Fruit fly (Drosophila melanogaster) whole organism, embryonic: ENCODE data around the gene CG1575.

ENCODE experiments used
- B-H1 ChIP-seq: fragments of 200-800 bp; sonication (Bioruptor generic); IDR thresholded peaks from 3 replicates; pipeline ENCODE4 v1.3.6; 2022; ENCODE audit warnings: missing biosample characterization, missing genetic modification characterization
- CG12219 ChIP-seq: fragments of 200-800 bp; sonication (Bioruptor generic); optimal IDR thresholded peaks from 3 replicates; lab custom pipeline; 2018; ENCODE audit warnings: missing biosample characterization, mild to moderate bottlenecking, missing genetic modification characterization
- CG12299 ChIP-seq: fragments of 200-800 bp; sonication (Bioruptor generic); optimal IDR thresholded peaks from 2 replicates; lab custom pipeline; 2018; ENCODE audit warnings: missing biosample characterization, mild to moderate bottlenecking, missing genetic modification characterization
- CG12769 ChIP-seq: fragments of 200-800 bp; sonication (Bioruptor generic); optimal IDR thresholded peaks from 2 replicates; lab custom pipeline; 2019; ENCODE audit warnings: missing biosample characterization, mild to moderate bottlenecking, missing genetic modification characterization, moderate library complexity
- CG15696 ChIP-seq: fragments of 200-800 bp; sonication (Bioruptor generic); optimal IDR thresholded peaks from 2 replicates; lab custom pipeline; 2019; ENCODE audit warnings: missing biosample characterization, mild to moderate bottlenecking, missing genetic modification characterization, moderate library complexity
- CG17612 ChIP-seq: fragments of 200-800 bp; sonication (Bioruptor generic); IDR thresholded peaks from 2 replicates; pipeline ENCODE4 v1.3.6; 2022; ENCODE audit warnings: missing biosample characterization, missing genetic modification characterization
- CG17829 ChIP-seq: fragments of 200-800 bp; optimal IDR thresholded peaks from 2 replicates; lab custom pipeline; 2019; ENCODE audit warnings: missing biosample characterization, mild to moderate bottlenecking, missing genetic modification characterization, moderate library complexity
- CG2678 ChIP-seq: fragments of 200-800 bp; sonication (Bioruptor generic); optimal IDR thresholded peaks from 3 replicates; lab custom pipeline; 2019; ENCODE audit warnings: missing biosample characterization, mild to moderate bottlenecking, missing genetic modification characterization, moderate library complexity
- CG2712 ChIP-seq: fragments of 200-800 bp; optimal IDR thresholded peaks from 3 replicates; lab custom pipeline; 2019; ENCODE audit warnings: missing biosample characterization, mild to moderate bottlenecking, missing genetic modification characterization, moderate library complexity
- CG2875 ChIP-seq: fragments of 200-800 bp; sonication (Bioruptor generic); optimal IDR thresholded peaks from 2 replicates; lab custom pipeline; 2017; ENCODE audit warnings: missing biosample characterization, mild to moderate bottlenecking, missing genetic modification characterization, missing genetic modification reagents
- CG30403 ChIP-seq: fragments of 200-800 bp; sonication (Bioruptor generic); optimal IDR thresholded peaks from 3 replicates; lab custom pipeline; 2016; ENCODE audit warnings: missing biosample characterization, missing genetic modification characterization
- CG30431 ChIP-seq: fragments of 200-800 bp; sonication (Bioruptor generic); optimal IDR thresholded peaks from 2 replicates; lab custom pipeline; 2017; ENCODE audit warnings: missing biosample characterization, missing genetic modification characterization
- CG4424 ChIP-seq: fragments of 200-800 bp; sonication (Bioruptor generic); optimal IDR thresholded peaks from 3 replicates; lab custom pipeline; 2016; ENCODE audit warnings: missing biosample characterization, missing genetic modification characterization
- CG4730 ChIP-seq: fragments of 200-800 bp; sonication (Bioruptor generic); IDR thresholded peaks from 2 replicates; pipeline ENCODE4 v1.3.6; 2022; ENCODE audit warnings: missing biosample characterization, missing genetic modification characterization
- CG4820 ChIP-seq: fragments of 200-800 bp; sonication (Bioruptor generic); optimal IDR thresholded peaks from 3 replicates; lab custom pipeline; 2016; ENCODE audit warnings: missing biosample characterization, missing genetic modification characterization
- CG8290 ChIP-seq, 3 experiments: fragments of 200-800 bp; sonication (Bioruptor generic); optimal IDR thresholded peaks; 2 replicates each; lab custom pipeline; 2016 to 2019; ENCODE audit warnings: missing biosample characterization in 3 of 3, missing genetic modification characterization in 3 of 3, mild to moderate bottlenecking in 2 of 3, moderate library complexity in 1 of 3
- CG8944 ChIP-seq: fragments of 200-800 bp; sonication (Bioruptor generic); optimal IDR thresholded peaks from 3 replicates; lab custom pipeline; 2016; ENCODE audit warnings: missing biosample characterization, missing genetic modification characterization
- CG9215 ChIP-seq: fragments of 200-800 bp; sonication (Bioruptor generic); IDR thresholded peaks from 2 replicates; pipeline ENCODE4 v1.3.6; 2022; ENCODE audit warnings: missing biosample characterization, missing genetic modification characterization
- CG9609 ChIP-seq: fragments of 200-800 bp; sonication (Bioruptor generic); optimal IDR thresholded peaks from 3 replicates; lab custom pipeline; 2016; ENCODE audit warnings: missing biosample characterization, missing genetic modification characterization
- E2f1 ChIP-seq: fragments of 200-800 bp; sonication (Bioruptor generic); IDR thresholded peaks from 2 replicates; pipeline ENCODE4 v1.3.6; 2022; ENCODE audit warnings: missing biosample characterization, missing genetic modification characterization
- H2.0 ChIP-seq: fragments of 200-800 bp; sonication (Bioruptor generic); IDR thresholded peaks from 2 replicates; pipeline ENCODE4 v1.3.6; 2022; ENCODE audit warnings: missing biosample characterization, missing genetic modification characterization
- Lpt ChIP-seq: fragments of >200 bp; optimal IDR thresholded peaks from 2 replicates; lab custom pipeline; 2018; ENCODE audit warnings: missing biosample characterization, missing genetic modification characterization
- MTF-1 ChIP-seq: fragments of 200-800 bp; sonication (Bioruptor generic); optimal IDR thresholded peaks from 2 replicates; lab custom pipeline; 2018; ENCODE audit warnings: missing biosample characterization, mild to moderate bottlenecking, missing genetic modification characterization, borderline replicate concordance
- Med ChIP-seq: fragments of 200-800 bp; sonication (Bioruptor generic); peaks from one replicate; lab custom pipeline; 2016; ENCODE audit warnings: missing biosample characterization, missing genetic modification characterization, mild to moderate bottlenecking, inconsistent platforms, moderate library complexity
- NFAT ChIP-seq: fragments of 200-800 bp; sonication (Bioruptor generic); IDR thresholded peaks from 2 replicates; pipeline ENCODE4 v1.3.6; 2022; ENCODE audit warnings: missing biosample characterization, missing genetic modification characterization
- Oaz ChIP-seq: fragments of 200-800 bp; sonication (Bioruptor generic); IDR thresholded peaks from 2 replicates; pipeline ENCODE4 v1.3.6; 2022; ENCODE audit warnings: missing biosample characterization, missing genetic modification characterization
- aop ChIP-seq: fragments of 200-800 bp; sonication (Bioruptor generic); IDR thresholded peaks from 2 replicates; pipeline ENCODE4 v1.3.6; 2022; ENCODE audit warnings: missing biosample characterization, missing genetic modification characterization
- ase ChIP-seq: fragments of 200-800 bp; sonication (Bioruptor generic); IDR thresholded peaks from 3 replicates; pipeline ENCODE4 v1.3.6; 2022; ENCODE audit warnings: missing biosample characterization, missing genetic modification characterization
- bsh ChIP-seq, 2 experiments: fragments of 200-800 bp; sonication (Bioruptor generic); optimal IDR thresholded peaks; 2 replicates each; lab custom pipeline; 2017 to 2018; ENCODE audit warnings: mild to moderate bottlenecking in 2 of 2, missing biosample characterization in 2 of 2, missing genetic modification characterization in 2 of 2, moderate library complexity in 1 of 2
- chn ChIP-seq: fragments of 200-800 bp; sonication (Bioruptor generic); optimal IDR thresholded peaks from 2 replicates; lab custom pipeline; 2016; ENCODE audit warnings: missing biosample characterization, missing genetic modification characterization
- crc ChIP-seq: fragments of 200-800 bp; sonication (Bioruptor generic); optimal IDR thresholded peaks from 2 replicates; lab custom pipeline; 2016; ENCODE audit warnings: missing biosample characterization, missing genetic modification characterization
- dmrt11E ChIP-seq: fragments of 200-800 bp; sonication (Bioruptor generic); optimal IDR thresholded peaks from 3 replicates; lab custom pipeline; 2018; ENCODE audit warnings: missing biosample characterization, mild to moderate bottlenecking, missing genetic modification characterization, moderate library complexity
- dpn ChIP-seq, 2 experiments: fragments of 200-800 bp; sonication (Bioruptor generic); optimal IDR thresholded peaks; 3 replicates each; lab custom pipeline; 2016; ENCODE audit warnings: missing biosample characterization in 2 of 2, missing genetic modification characterization in 2 of 2
- dysf ChIP-seq: fragments of 200-800 bp; sonication (Bioruptor generic); IDR thresholded peaks from 3 replicates; pipeline ENCODE4 v1.3.6; 2022; ENCODE audit warnings: missing biosample characterization, missing genetic modification characterization
- emc ChIP-seq: fragments of 200-800 bp; sonication (Bioruptor generic); optimal IDR thresholded peaks from 2 replicates; lab custom pipeline; 2016; ENCODE audit warnings: missing biosample characterization, missing genetic modification characterization
- en ChIP-seq: fragments of 200-800 bp; sonication (Bioruptor generic); optimal IDR thresholded peaks from 2 replicates; lab custom pipeline; 2016; ENCODE audit warnings: missing biosample characterization, missing genetic modification characterization
- esg ChIP-seq: fragments of 200-800 bp; sonication (Bioruptor generic); conservative IDR thresholded peaks from 2 replicates; pipeline ENCODE4 v1.3.6; 2022; ENCODE audit warnings: missing biosample characterization, missing genetic modification characterization
- gce ChIP-seq: fragments of 200-800 bp; sonication (Bioruptor generic); IDR thresholded peaks from 3 replicates; pipeline ENCODE4 v1.3.6; 2022; ENCODE audit warnings: missing biosample characterization, missing genetic modification characterization
- gsb-n ChIP-seq: fragments of 200-800 bp; sonication (Bioruptor generic); optimal IDR thresholded peaks from 3 replicates; lab custom pipeline; 2018; ENCODE audit warnings: missing biosample characterization, mild to moderate bottlenecking, missing genetic modification characterization
- ind ChIP-seq: fragments of 200-800 bp; sonication (Bioruptor generic); optimal IDR thresholded peaks from 3 replicates; lab custom pipeline; 2016; ENCODE audit warnings: missing biosample characterization, missing genetic modification characterization
- insv ChIP-seq, 2 experiments: fragments of 200-800 bp; sonication (Bioruptor generic); optimal IDR thresholded peaks; 3 replicates each; lab custom pipeline; 2016 to 2018; ENCODE audit warnings: missing biosample characterization in 2 of 2, missing genetic modification characterization in 2 of 2
- jing ChIP-seq: fragments of 200-800 bp; sonication (Bioruptor generic); optimal IDR thresholded peaks from 2 replicates; lab custom pipeline; 2018; ENCODE audit warnings: missing biosample characterization, mild to moderate bottlenecking, missing genetic modification characterization
- kay ChIP-seq: fragments of 200-800 bp; sonication (Bioruptor generic); optimal IDR thresholded peaks from 2 replicates; lab custom pipeline; 2016; ENCODE audit warnings: missing biosample characterization, missing genetic modification characterization
- nau ChIP-seq: fragments of 200-800 bp; sonication (Bioruptor generic); optimal IDR thresholded peaks from 3 replicates; lab custom pipeline; 2017; ENCODE audit warnings: missing biosample characterization, mild to moderate bottlenecking, missing genetic modification characterization, missing genetic modification reagents
- nerfin-1 ChIP-seq: fragments of 200-800 bp; sonication (Bioruptor generic); optimal IDR thresholded peaks from 3 replicates; lab custom pipeline; 2019; ENCODE audit warnings: missing biosample characterization, mild to moderate bottlenecking, missing genetic modification characterization, moderate library complexity
- pnt ChIP-seq: fragments of 200-800 bp; sonication (Bioruptor generic); optimal IDR thresholded peaks from 3 replicates; lab custom pipeline; 2016; ENCODE audit warnings: missing biosample characterization, missing genetic modification characterization
- pum ChIP-seq: fragments of 200-800 bp; sonication (Bioruptor generic); optimal IDR thresholded peaks from 2 replicates; lab custom pipeline; 2016; ENCODE audit warnings: missing biosample characterization, missing genetic modification characterization
- seq ChIP-seq: fragments of 200-800 bp; sonication (Bioruptor generic); IDR thresholded peaks from 2 replicates; pipeline ENCODE4 v1.3.6; 2022; ENCODE audit warnings: missing biosample characterization, missing genetic modification characterization
- sqz ChIP-seq: fragments of 200-800 bp; sonication (Bioruptor generic); optimal IDR thresholded peaks from 3 replicates; lab custom pipeline; 2018; ENCODE audit warnings: missing biosample characterization, mild to moderate bottlenecking, missing genetic modification characterization
- ttk ChIP-seq: fragments of 200-800 bp; sonication (Bioruptor generic); IDR thresholded peaks from 2 replicates; pipeline ENCODE4 v2.1.2; 2022; ENCODE audit warnings: missing biosample characterization, missing genetic modification characterization
- unc-4 ChIP-seq: fragments of 200-800 bp; sonication (Bioruptor generic); IDR thresholded peaks from 2 replicates; pipeline ENCODE4 v1.3.6; 2022; ENCODE audit warnings: missing biosample characterization, missing genetic modification characterization; ENCODE audit not compliant: partially characterized antibody

Gene CG1575

DNA sequence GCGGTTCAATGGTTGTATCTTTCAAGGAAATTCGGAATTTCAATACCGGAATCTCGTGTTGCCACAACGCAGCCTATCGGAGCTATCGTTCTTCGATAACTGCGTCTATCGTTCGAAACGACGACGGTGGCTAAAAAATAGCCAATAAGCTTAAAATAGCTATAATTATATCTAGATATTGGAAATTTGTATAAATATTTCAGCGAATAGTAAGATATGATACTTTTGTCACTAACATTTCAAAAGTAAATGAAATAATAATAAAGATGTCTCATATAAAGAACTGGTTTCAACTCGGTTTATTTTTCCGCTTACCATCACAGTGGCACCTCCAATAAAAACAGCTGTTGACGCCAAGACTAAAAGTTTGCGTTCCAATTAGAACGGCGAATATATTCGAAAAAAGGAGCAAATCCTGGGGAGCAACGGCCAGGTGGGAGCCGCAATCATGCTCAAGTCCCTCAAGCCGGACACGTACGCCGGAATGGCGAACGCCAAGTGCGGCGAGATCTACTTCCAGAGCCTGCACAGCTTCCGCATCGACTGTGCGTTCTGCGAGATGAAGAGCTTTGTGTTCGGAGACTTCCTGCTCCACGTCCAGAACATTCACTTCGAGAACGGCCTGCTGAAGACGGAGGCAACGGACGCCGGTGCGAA lies 28.8 kb downstream of the CG1575 start, which contains the start of the genes alpha-PheRS and CG2129 (continued):
- TF ChIP-seq pum (GFP tag; lab: Kevin White, UChicago), result no peak
- TF ChIP-seq ind, result no peak
- TF ChIP-seq gsb-n (tag; lab: Kevin White, UChicago), result no peak
- TF ChIP-seq CG12219 (GFP tag; lab: Kevin White, UChicago), result no peak
- TF ChIP-seq CG4820 (GFP tag; lab: Kevin White, UChicago), result no peak
- no peak for TF ChIP-seq CG4730 (GFP tag; lab: Robert Waterston, UW)
- TF ChIP-seq pnt, result no peak
- no peak for TF ChIP-seq dpn (GFP tag; optimal IDR thresholded peaks at IDR 0.05; lab: Kevin White, UChicago)
- TF ChIP-seq nerfin-1 (tag; lab: Kevin White, UChicago), result peak; percentile 8
- no peak for TF ChIP-seq H2.0 (GFP tag; lab: Robert Waterston, UW)
- TF ChIP-seq esg (GFP tag; lab: Robert Waterston, UW), result no peak
- TF ChIP-seq nau, result no peak
- TF ChIP-seq CG15696 (tag; lab: Kevin White, UChicago), result peak; percentile 23
- TF ChIP-seq ttk, result no peak
- TF ChIP-seq dysf (GFP tag; lab: Robert Waterston, UW), result peak; percentile 47; the same call in 2 of the 3 replicates
- TF ChIP-seq CG9215, result no peak
- TF ChIP-seq CG8290 (GFP tag; optimal IDR thresholded peaks at IDR 0.05; lab: Kevin White, UChicago), result no peak
- TF ChIP-seq CG8290 (tag; optimal IDR thresholded peaks at IDR 0.05; lab: Kevin White, UChicago), result no peak
- no peak for TF ChIP-seq CG9609
- TF ChIP-seq kay (GFP tag; lab: Kevin White, UChicago), result no peak
- TF ChIP-seq aop (GFP tag; lab: Robert Waterston, UW), result no peak
- peak; percentile 36 for TF ChIP-seq CG30403 (GFP tag; lab: Kevin White, UChicago)
- TF ChIP-seq MTF-1 (GFP tag; lab: Kevin White, UChicago), result no peak
- no peak for TF ChIP-seq E2f1 (GFP tag; lab: Robert Waterston, UW)
- TF ChIP-seq emc (GFP tag; lab: Kevin White, UChicago), result no peak
- no peak for TF ChIP-seq CG2678
- TF ChIP-seq Lpt, result no peak
- TF ChIP-seq CG2712, result peak; percentile 57
- TF ChIP-seq dmrt11E, result peak; percentile 15
- peak; percentile 27 for TF ChIP-seq CG12299 (tag; lab: Kevin White, UChicago)
- no peak for TF ChIP-seq chn (GFP tag; lab: Kevin White, UChicago)
- no peak for TF ChIP-seq CG12769
- TF ChIP-seq unc-4 (GFP tag; lab: Robert Waterston, UW), result peak; percentile 54
- no peak for TF ChIP-seq ase (GFP tag; lab: Robert Waterston, UW)
- no peak for TF ChIP-seq CG30431
- TF ChIP-seq Med, result peak; percentile 69
- TF ChIP-seq gce, result no peak
- TF ChIP-seq sqz (GFP tag; lab: Kevin White, UChicago), result no peak
- TF ChIP-seq CG4424 (GFP tag; lab: Kevin White, UChicago), result no peak
- TF ChIP-seq jing (GFP tag; lab: Kevin White, UChicago), result no peak
- no peak for TF ChIP-seq en (GFP tag; lab: Kevin White, UChicago)
- TF ChIP-seq NFAT (GFP tag; lab: Robert Waterston, UW), result no peak
- TF ChIP-seq CG17829 (tag; lab: Kevin White, UChicago), result peak; percentile 29
- TF ChIP-seq seq (GFP tag; lab: Robert Waterston, UW), result no peak
- no peak for TF ChIP-seq CG17612 (GFP tag; lab: Robert Waterston, UW)
- no peak for TF ChIP-seq CG2875
- no peak for TF ChIP-seq B-H1
- no peak for TF ChIP-seq Oaz
- TF ChIP-seq insv (GFP tag; optimal IDR thresholded peaks at IDR 0.05; lab: Kevin White, UChicago), result peak in 1 of 2 experiments; percentile 87
- no peak for TF ChIP-seq CG8944 (GFP tag; lab: Kevin White, UChicago)
- TF ChIP-seq crc, result no peak
- TF ChIP-seq bsh (GFP tag; optimal IDR thresholded peaks at IDR 0.05; lab: Kevin White, UChicago), result peak in 1 of 2 experiments; percentile 24
